Fruit fly (Drosophila melanogaster) whole organism, prepupa: ENCODE measurements around the gene CG43338.

Source experiments
- Blimp-1 ChIP-seq: fragments of 200-800 bp; sonication (Bioruptor generic); optimal IDR thresholded peaks from 3 replicates; lab custom pipeline; 2017; ENCODE audit warnings: missing biosample characterization, missing genetic modification characterization, mild to moderate bottlenecking, moderate library complexity, missing genetic modification reagents
- CG10631 ChIP-seq: fragments of 200-800 bp; sonication (Bioruptor generic); optimal IDR thresholded peaks from 2 replicates; lab custom pipeline; 2016; ENCODE audit warnings: missing biosample characterization, missing genetic modification characterization
- CG10669 ChIP-seq: fragments of 200-800 bp; sonication (Bioruptor generic); optimal IDR thresholded peaks from 3 replicates; lab custom pipeline; 2018; ENCODE audit warnings: missing biosample characterization, mild to moderate bottlenecking, missing genetic modification characterization, moderate library complexity
- CG11294 ChIP-seq: fragments of 200-800 bp; sonication (Bioruptor generic); IDR thresholded peaks from 2 replicates; pipeline ENCODE4 v1.3.6; 2022; ENCODE audit warnings: missing biosample characterization, missing genetic modification characterization
- CG11762 ChIP-seq: fragments of 200-800 bp; sonication (Bioruptor generic); optimal IDR thresholded peaks from 3 replicates; lab custom pipeline; 2016; ENCODE audit warnings: missing biosample characterization, missing genetic modification characterization; ENCODE audit not compliant: insufficient read depth
- CG11902 ChIP-seq: fragments of 200-800 bp; sonication (Bioruptor generic); optimal IDR thresholded peaks from 3 replicates; lab custom pipeline; 2016; ENCODE audit warnings: missing biosample characterization, missing genetic modification characterization
- CG15336 ChIP-seq: fragments of 200-800 bp; sonication (Bioruptor generic); IDR thresholded peaks from 2 replicates; pipeline ENCODE4 v1.3.6; 2022; ENCODE audit warnings: missing biosample characterization, missing genetic modification characterization
- CG16779 ChIP-seq: fragments of 200-800 bp; sonication (Bioruptor generic); optimal IDR thresholded peaks from 3 replicates; lab custom pipeline; 2017; ENCODE audit warnings: missing biosample characterization, mild to moderate bottlenecking, missing genetic modification characterization
- CG3032 ChIP-seq: fragments of 200-800 bp; optimal IDR thresholded peaks from 2 replicates; lab custom pipeline; 2019; ENCODE audit warnings: missing biosample characterization, mild to moderate bottlenecking, missing genetic modification characterization, moderate library complexity
- CG31627 ChIP-seq: fragments of 200-800 bp; sonication (Bioruptor generic); optimal IDR thresholded peaks from 3 replicates; lab custom pipeline; 2016; ENCODE audit warnings: missing biosample characterization, missing genetic modification characterization
- CG32006 ChIP-seq: fragments of 200-800 bp; sonication (Bioruptor generic); optimal IDR thresholded peaks from 3 replicates; lab custom pipeline; 2017; ENCODE audit warnings: missing biosample characterization, mild to moderate bottlenecking, missing genetic modification characterization
- CG34406 ChIP-seq: fragments of 200-800 bp; sonication (Bioruptor generic); optimal IDR thresholded peaks from 3 replicates; lab custom pipeline; 2016; ENCODE audit warnings: missing biosample characterization, missing genetic modification characterization
- CG3919 ChIP-seq: fragments of 200-800 bp; sonication (Bioruptor generic); optimal IDR thresholded peaks from 3 replicates; lab custom pipeline; 2016; ENCODE audit warnings: missing biosample characterization, missing genetic modification characterization
- CG4318 ChIP-seq: fragments of 200-800 bp; sonication (Bioruptor generic); optimal IDR thresholded peaks from 3 replicates; lab custom pipeline; 2017; ENCODE audit warnings: missing biosample characterization, mild to moderate bottlenecking, missing genetic modification characterization
- CG6163 ChIP-seq: fragments of 200-800 bp; sonication (Bioruptor generic); IDR thresholded peaks from 3 replicates; pipeline ENCODE4 v1.3.6; 2022; ENCODE audit warnings: missing biosample characterization, missing genetic modification characterization
- CG6276 ChIP-seq: fragments of 200-800 bp; sonication (Bioruptor generic); optimal IDR thresholded peaks from 2 replicates; lab custom pipeline; 2017; ENCODE audit warnings: missing biosample characterization, mild to moderate bottlenecking, missing genetic modification characterization
- CG6792 ChIP-seq: fragments of 200-800 bp; sonication (Bioruptor generic); optimal IDR thresholded peaks from 3 replicates; lab custom pipeline; 2016; ENCODE audit warnings: missing biosample characterization, missing genetic modification characterization
- CG6808 ChIP-seq: fragments of 200-800 bp; sonication (Bioruptor generic); optimal IDR thresholded peaks from 3 replicates; lab custom pipeline; 2017; ENCODE audit warnings: missing biosample characterization, missing genetic modification characterization, mild to moderate bottlenecking, moderate library complexity, missing genetic modification reagents
- CG7368 ChIP-seq: fragments of 200-800 bp; sonication (Bioruptor generic); optimal IDR thresholded peaks from 3 replicates; lab custom pipeline; 2016; ENCODE audit warnings: missing biosample characterization, missing genetic modification characterization
- CG8119 ChIP-seq: fragments of 200-800 bp; sonication (Bioruptor generic); IDR thresholded peaks from 3 replicates; pipeline ENCODE4 v1.3.6; 2022; ENCODE audit warnings: missing biosample characterization, missing genetic modification characterization
- CG8319 ChIP-seq: fragments of 200-800 bp; sonication (Bioruptor generic); optimal IDR thresholded peaks from 3 replicates; lab custom pipeline; 2016; ENCODE audit warnings: missing biosample characterization, missing genetic modification characterization
- CG8632 ChIP-seq: fragments of 200-800 bp; sonication (Bioruptor generic); optimal IDR thresholded peaks from 3 replicates; lab custom pipeline; 2016; ENCODE audit warnings: missing biosample characterization, missing genetic modification characterization
- CG9139 ChIP-seq: fragments of 200-800 bp; sonication (Bioruptor generic); optimal IDR thresholded peaks from 3 replicates; lab custom pipeline; 2017; ENCODE audit warnings: missing biosample characterization, mild to moderate bottlenecking, missing genetic modification characterization
- Eip75B ChIP-seq: fragments of 200-800 bp; sonication (Bioruptor generic); optimal IDR thresholded peaks from 3 replicates; lab custom pipeline; 2016; ENCODE audit warnings: missing biosample characterization, missing genetic modification characterization
- Eip93F ChIP-seq: fragments of 200-800 bp; sonication (Bioruptor generic); optimal IDR thresholded peaks from 2 replicates; lab custom pipeline; 2016; ENCODE audit warnings: missing biosample characterization, mild to moderate bottlenecking, missing genetic modification characterization
- Gug ChIP-seq: fragments of 200-800 bp; sonication (Bioruptor generic); IDR thresholded peaks from 2 replicates; pipeline ENCODE4 v1.3.6; 2022; ENCODE audit warnings: missing biosample characterization, missing genetic modification characterization
- Hr38 ChIP-seq: sonication (Bioruptor generic); optimal IDR thresholded peaks from 2 replicates; lab custom pipeline; 2016; ENCODE audit warnings: missing biosample characterization, missing genetic modification characterization
- Hr39 ChIP-seq: fragments of 200-800 bp; sonication (Bioruptor generic); optimal IDR thresholded peaks from 2 replicates; lab custom pipeline; 2016; ENCODE audit warnings: missing biosample characterization, missing genetic modification characterization
- Lpt ChIP-seq: fragments of 200-800 bp; sonication (Bioruptor generic); optimal IDR thresholded peaks from 3 replicates; lab custom pipeline; 2016; ENCODE audit warnings: missing biosample characterization, missing genetic modification characterization
- Met ChIP-seq: fragments of 200-800 bp; sonication (Bioruptor generic); optimal IDR thresholded peaks from 3 replicates; lab custom pipeline; 2016; ENCODE audit warnings: missing biosample characterization, missing genetic modification characterization
- OdsH ChIP-seq: fragments of 200-800 bp; sonication (Bioruptor generic); optimal IDR thresholded peaks from 3 replicates; lab custom pipeline; 2016; ENCODE audit warnings: missing biosample characterization, missing genetic modification characterization
- Smox ChIP-seq: fragments of 200-800 bp; sonication (Bioruptor generic); optimal IDR thresholded peaks from 3 replicates; lab custom pipeline; 2016; ENCODE audit warnings: missing biosample characterization, missing genetic modification characterization
- Sox102F ChIP-seq: fragments of 200-800 bp; sonication (Bioruptor generic); optimal IDR thresholded peaks from 2 replicates; lab custom pipeline; 2016; ENCODE audit warnings: missing biosample characterization, mild to moderate bottlenecking, missing genetic modification characterization
- Sox15 ChIP-seq: fragments of 200-800 bp; sonication (Bioruptor generic); optimal IDR thresholded peaks from 3 replicates; lab custom pipeline; 2016; ENCODE audit warnings: missing biosample characterization, missing genetic modification characterization
- achi ChIP-seq: fragments of 200-800 bp; sonication (Bioruptor generic); optimal IDR thresholded peaks from 3 replicates; lab custom pipeline; 2016; ENCODE audit warnings: missing biosample characterization, missing genetic modification characterization
- acj6 ChIP-seq: fragments of 200-800 bp; sonication (Bioruptor generic); optimal IDR thresholded peaks from 3 replicates; lab custom pipeline; 2016; ENCODE audit warnings: missing biosample characterization, missing genetic modification characterization
- cyc ChIP-seq: fragments of 200-800 bp; sonication (Bioruptor generic); optimal IDR thresholded peaks from 3 replicates; lab custom pipeline; 2016; ENCODE audit warnings: missing biosample characterization, missing genetic modification characterization
- dac ChIP-seq: fragments of 200-800 bp; sonication (Bioruptor generic); optimal IDR thresholded peaks from 2 replicates; lab custom pipeline; 2017; ENCODE audit warnings: missing biosample characterization, mild to moderate bottlenecking, missing genetic modification characterization
- esn ChIP-seq: fragments of 200-800 bp; sonication (Bioruptor generic); optimal IDR thresholded peaks from 2 replicates; lab custom pipeline; 2016; ENCODE audit warnings: missing biosample characterization, mild to moderate bottlenecking, missing genetic modification characterization, moderate library complexity
- fd59A ChIP-seq: fragments of 200-800 bp; sonication (Bioruptor generic); optimal IDR thresholded peaks from 2 replicates; lab custom pipeline; 2017; ENCODE audit warnings: missing biosample characterization, mild to moderate bottlenecking, missing genetic modification characterization, missing genetic modification reagents
- fd85E ChIP-seq: fragments of 200-800 bp; sonication (Bioruptor generic); optimal IDR thresholded peaks from 3 replicates; lab custom pipeline; 2016; ENCODE audit warnings: missing biosample characterization, missing genetic modification characterization
- fkh ChIP-seq: fragments of 200-800 bp; sonication (Bioruptor generic); optimal IDR thresholded peaks from 3 replicates; lab custom pipeline; 2017; ENCODE audit warnings: missing biosample characterization, mild to moderate bottlenecking, missing genetic modification characterization, moderate library complexity
- net ChIP-seq: fragments of 200-800 bp; sonication (Bioruptor generic); optimal IDR thresholded peaks from 3 replicates; lab custom pipeline; 2016; ENCODE audit warnings: missing biosample characterization, missing genetic modification characterization
- salr ChIP-seq, 2 experiments: fragments of 200-800 bp; sonication (Bioruptor generic); optimal IDR thresholded peaks; 3 replicates each; lab custom pipeline; 2016 to 2018; ENCODE audit warnings: missing biosample characterization in 2 of 2, missing genetic modification characterization in 2 of 2, mild to moderate bottlenecking in 1 of 2
- spab ChIP-seq: fragments of 200-800 bp; sonication (Bioruptor generic); optimal IDR thresholded peaks from 2 replicates; lab custom pipeline; 2017; ENCODE audit warnings: missing biosample characterization, mild to moderate bottlenecking, missing genetic modification characterization, missing genetic modification reagents
- ss ChIP-seq, 2 experiments: fragments of 200-800 bp; sonication (Bioruptor generic); optimal IDR thresholded peaks; 2 replicates in 1 of 2; 3 replicates in 1 of 2; lab custom pipeline; 2017 to 2018; ENCODE audit warnings: mild to moderate bottlenecking in 2 of 2, missing biosample characterization in 2 of 2, missing genetic modification characterization in 2 of 2, moderate library complexity in 1 of 2
- svp ChIP-seq: fragments of 200-800 bp; sonication (Bioruptor generic); peaks from one replicate; lab custom pipeline; 2016; ENCODE audit warnings: missing biosample characterization, missing genetic modification characterization
- topi ChIP-seq: fragments of 200-800 bp; sonication (Bioruptor generic); optimal IDR thresholded peaks from 3 replicates; lab custom pipeline; 2016; ENCODE audit warnings: missing biosample characterization, missing genetic modification characterization
- vri ChIP-seq: fragments of 200-800 bp; sonication (Bioruptor generic); optimal IDR thresholded peaks from 3 replicates; lab custom pipeline; 2016; ENCODE audit warnings: missing biosample characterization, mild to moderate bottlenecking, missing genetic modification characterization

The CG43338 gene

dm6 chr2L:18719583-18719982 is 48.5 kb upstream of the CG43338 start (continued):
- TF ChIP-seq CG31627 (GFP tag; lab: Kevin White, UChicago) (no peak), esn (no peak), CG6276 (GFP tag; lab: Kevin White, UChicago) (no peak)

- no peak for TF ChIP-seq CG4318 (GFP tag; lab: Kevin White, UChicago)
- no peak for TF ChIP-seq CG8319 (GFP tag; lab: Kevin White, UChicago)
- peak; percentile 32; the same call in 1 of the 2 replicates for TF ChIP-seq CG15336 (GFP tag; lab: Robert Waterston, UW)
- TF ChIP-seq Gug (GFP tag; lab: Robert Waterston, UW): no peak
- no peak for TF ChIP-seq CG6792 (GFP tag; lab: Kevin White, UChicago)
- TF ChIP-seq spab: no peak
- peak; percentile 29 for TF ChIP-seq CG3032
- TF ChIP-seq salr (GFP tag; optimal IDR thresholded peaks at IDR 0.05; lab: Kevin White, UChicago): no peak
- no peak for TF ChIP-seq Eip93F (GFP tag; lab: Kevin White, UChicago)
- TF ChIP-seq CG6163: peak; percentile 60; the same call in 2 of the 3 replicates
- TF ChIP-seq esn: no peak
- no peak for TF ChIP-seq CG32006 (GFP tag; lab: Kevin White, UChicago)
- peak; percentile 1 for TF ChIP-seq OdsH (GFP tag; lab: Kevin White, UChicago)
- TF ChIP-seq Eip75B (GFP tag; lab: Kevin White, UChicago): peak; percentile 15
- peak in 1 of 2 experiments; percentile 44 for TF ChIP-seq ss (GFP tag; optimal IDR thresholded peaks at IDR 0.05; lab: Kevin White, UChicago)
- peak; percentile 5 for TF ChIP-seq fd59A
- peak; percentile 27 for TF ChIP-seq CG10631 (GFP tag; lab: Kevin White, UChicago)
- no peak for TF ChIP-seq Hr38 (GFP tag; lab: Kevin White, UChicago)
- no peak for TF ChIP-seq vri (GFP tag; lab: Kevin White, UChicago)
- no peak for TF ChIP-seq acj6 (GFP tag; lab: Kevin White, UChicago)
- no peak for TF ChIP-seq CG8632
- no peak for TF ChIP-seq cyc
- TF ChIP-seq svp (GFP tag; lab: Kevin White, UChicago): no peak
- peak; percentile 84 for TF ChIP-seq fkh (GFP tag; lab: Kevin White, UChicago)
- TF ChIP-seq Blimp-1 (GFP tag; lab: Kevin White, UChicago): no peak
- no peak for TF ChIP-seq Smox (GFP tag; lab: Kevin White, UChicago)
- TF ChIP-seq CG6276 (GFP tag; lab: Kevin White, UChicago): no peak
- TF ChIP-seq CG11762 (GFP tag; lab: Kevin White, UChicago): no peak
- TF ChIP-seq CG9139 (GFP tag; lab: Kevin White, UChicago): no peak
- TF ChIP-seq Sox102F (GFP tag; lab: Kevin White, UChicago): no peak
- no peak for TF ChIP-seq CG34406 (GFP tag; lab: Kevin White, UChicago)
- TF ChIP-seq dac (GFP tag; lab: Kevin White, UChicago): no peak
- no peak for TF ChIP-seq Hr39
- peak; percentile 36; the same call in 1 of the 3 replicates for TF ChIP-seq CG8119
- TF ChIP-seq Lpt (GFP tag; lab: Kevin White, UChicago): no peak
- no peak for TF ChIP-seq CG6808 (GFP tag; lab: Kevin White, UChicago)
- TF ChIP-seq fd85E (GFP tag; lab: Kevin White, UChicago): no peak
- TF ChIP-seq CG11902: no peak
- peak; percentile 25 for TF ChIP-seq CG10669 (GFP tag; lab: Kevin White, UChicago)
- no peak for TF ChIP-seq achi (GFP tag; lab: Kevin White, UChicago)
- no peak for TF ChIP-seq Sox15 (GFP tag; lab: Kevin White, UChicago)
- TF ChIP-seq CG16779 (tag; lab: Kevin White, UChicago): no peak
- TF ChIP-seq topi (GFP tag; lab: Kevin White, UChicago): no peak
- TF ChIP-seq CG7368: no peak
- no peak for TF ChIP-seq net (GFP tag; lab: Kevin White, UChicago)
- no peak for TF ChIP-seq Met
- TF ChIP-seq CG3919 (GFP tag; lab: Kevin White, UChicago): peak; percentile 46
- 0 out of 2 replicates have a peak, but pooled peaks have one; percentile 22 for TF ChIP-seq CG11294 (GFP tag; lab: Robert Waterston, UW)
Observed at dm6 chr2L:18717365-18718011, 46.4 kb upstream of the CG43338 start.
